Fruit fly (Drosophila melanogaster): ENCODE results near the gene Cpr65Ax1.

The Cpr65Ax1 gene

dm6 chr3L:6124616-6125408 lies 23.0 kb downstream of the Cpr65Ax1 start (continued):
- TF ChIP-seq Atf6 (GFP tag; IDR thresholded peaks at IDR 0.05) (peak; percentile 71), CG11696 (GFP tag; IDR thresholded peaks at IDR 0.05) (peak; percentile 76), CG43689 (GFP tag; IDR thresholded peaks at IDR 0.05) (peak; percentile 71), toy (GFP tag; IDR thresholded peaks at IDR 0.05) (peak; percentile 69; the same call in 1 of the 2 replicates), CG17186 (GFP tag; optimal IDR thresholded peaks at IDR 0.05) (peak; percentile 49), Rfx (GFP tag; IDR thresholded peaks at IDR 0.05) (peak; percentile 91), Aef1 (GFP tag; IDR thresholded peaks at IDR 0.05) (0 out of 3 replicates have a peak, but pooled peaks have one; percentile 14), Hmr (GFP tag; optimal IDR thresholded peaks at IDR 0.05) (peak; percentile 86), jing (GFP tag; optimal IDR thresholded peaks at IDR 0.05) (peak; percentile 41), cato (GFP tag; optimal IDR thresholded peaks at IDR 0.05; ENCODE audit: borderline replicate concordance) (no peak), Dbx (GFP tag; IDR thresholded peaks at IDR 0.05) (peak; percentile 83), E2f1 (GFP tag; IDR thresholded peaks at IDR 0.05) (peak; percentile 74), CG4424 (GFP tag; optimal IDR thresholded peaks at IDR 0.05) (peak; percentile 85), Spps (tag; optimal IDR thresholded peaks at IDR 0.05) (peak; percentile 49), hbn (GFP tag; IDR thresholded peaks at IDR 0.05; ENCODE audit: partially characterized antibody) (no peak), kah (GFP tag; optimal IDR thresholded peaks at IDR 0.05) (peak; percentile 64), CG12104 (GFP tag; optimal IDR thresholded peaks at IDR 0.05) (peak; percentile 75), Optix (GFP tag; IDR thresholded peaks at IDR 0.05) (no peak), dati (GFP tag; IDR thresholded peaks at IDR 0.05) (peak; percentile 83), D19A (tag; optimal IDR thresholded peaks at IDR 0.05) (peak; percentile 24), HLHmδ (GFP tag; optimal IDR thresholded peaks at IDR 0.05) (peak; percentile 97), bcd (GFP tag; optimal IDR thresholded peaks at IDR 0.05) (peak; percentile 89), CG9215 (GFP tag; IDR thresholded peaks at IDR 0.05) (peak; percentile 28; the same call in 1 of the 2 replicates), Hand (GFP tag; optimal IDR thresholded peaks at IDR 0.05) (no peak), CG10147 (GFP tag; optimal IDR thresholded peaks at IDR 0.05) (peak; percentile 54), CG8089 (GFP tag; optimal IDR thresholded peaks at IDR 0.05) (peak; percentile 59), CG2199 (GFP tag; IDR thresholded peaks at IDR 0.05) (peak; percentile 75; the same call in 2 of the 3 replicates), CG13287 (GFP tag; IDR thresholded peaks at IDR 0.05; ENCODE audit: partially characterized antibody) (no peak; the same call in 1 of the 2 replicates), Bdp1 (GFP tag; optimal IDR thresholded peaks at IDR 0.05) (peak; percentile 46), CG7556 (GFP tag; optimal IDR thresholded peaks at IDR 0.05) (peak; percentile 45), Nf-YA (GFP tag; IDR thresholded peaks at IDR 0.05) (peak; percentile 83), usp (GFP tag; optimal IDR thresholded peaks at IDR 0.05) (no peak), nerfin-2 (GFP tag; IDR thresholded peaks at IDR 0.05; ENCODE audit: partially characterized antibody) (no peak), Dek (tag; optimal IDR thresholded peaks at IDR 0.05) (no peak), CG11456 (GFP tag; IDR thresholded peaks at IDR 0.05) (peak; percentile 91; the same call in 2 of the 3 replicates), CG11504 (tag; optimal IDR thresholded peaks at IDR 0.05) (peak; percentile 13), CG34224 (GFP tag; IDR thresholded peaks at IDR 0.05; ENCODE audit: partially characterized antibody) (no peak), hth (optimal IDR thresholded peaks at IDR 0.05) (no peak), CG15479 (GFP tag; optimal IDR thresholded peaks at IDR 0.05) (no peak), CG33213 (GFP tag; optimal IDR thresholded peaks at IDR 0.05) (peak; percentile 82), ham (GFP tag; IDR thresholded peaks at IDR 0.05) (no peak), CG12769 (tag; optimal IDR thresholded peaks at IDR 0.05) (peak; percentile 88), stc (GFP tag; IDR thresholded peaks at IDR 0.05) (peak; percentile 89), CG8765 (GFP tag; IDR thresholded peaks at IDR 0.05) (no peak), CG13624 (GFP tag; optimal IDR thresholded peaks at IDR 0.05) (peak; percentile 13), HLH4C (GFP tag; IDR thresholded peaks at IDR 0.05; ENCODE audit: partially characterized antibody) (no peak), lbe (GFP tag; optimal IDR thresholded peaks at IDR 0.05) (no peak), eyg (GFP tag; optimal IDR thresholded peaks at IDR 0.05) (peak; percentile 82), CG17359 (tag; optimal IDR thresholded peaks at IDR 0.05) (peak; percentile 77)
